Worm (Caenorhabditis elegans) whole organism, L3 larva: ENCODE measurements around the gene Y49E10.10.

Experiments used
- ama-1 ChIP-seq: fragments of 150-350 bp; optimal IDR thresholded peaks from 2 replicates; lab custom pipeline; 2018
- ceh-82 ChIP-seq: fragments of 150-350 bp; optimal IDR thresholded peaks from 2 replicates; lab custom pipeline; 2014; ENCODE audit warnings: missing biosample characterization, missing genetic modification characterization
- elt-3 ChIP-seq, 3 experiments: fragments of 150-350 bp in 1 of 3; sonication (generic microtip) in 2 of 3; optimal IDR thresholded peaks; 2 replicates in 2 of 3; 4 replicates in 1 of 3; lab custom pipeline; 2014 to 2017; ENCODE audit warnings: missing biosample characterization in 3 of 3, missing genetic modification characterization in 3 of 3
- fkh-10 ChIP-seq: sonication (generic microtip); optimal IDR thresholded peaks from 2 replicates; lab custom pipeline; 2017; ENCODE audit warnings: missing biosample characterization, missing genetic modification reagents, missing genetic modification characterization
- nhr-23 ChIP-seq: fragments of 150-350 bp; optimal IDR thresholded peaks from 2 replicates; lab custom pipeline; 2014; ENCODE audit warnings: missing biosample characterization, missing genetic modification reagents, missing genetic modification characterization
- pha-4 ChIP-seq: fragments of 150-350 bp; optimal IDR thresholded peaks from 2 replicates; lab custom pipeline; 2014; ENCODE audit warnings: missing biosample characterization, missing genetic modification reagents, missing genetic modification characterization
- sea-2 ChIP-seq: fragments of 150-350 bp; sonication (generic microtip); optimal IDR thresholded peaks from 4 replicates; lab custom pipeline; 2014; ENCODE audit warnings: missing biosample characterization, missing genetic modification reagents, missing genetic modification characterization
- zag-1 ChIP-seq: fragments of 150-350 bp; optimal IDR thresholded peaks from 2 replicates; lab custom pipeline; 2014; ENCODE audit warnings: missing biosample characterization, missing genetic modification characterization
- ztf-11 ChIP-seq: fragments of 150-350 bp; optimal IDR thresholded peaks from 2 replicates; lab custom pipeline; 2014; ENCODE audit warnings: missing biosample characterization, missing genetic modification characterization

- no peak for TF ChIP-seq sea-2 (GFP tag; lab: Kevin White, UChicago)
- TF ChIP-seq ceh-82 (tag; lab: Kevin White, UChicago): no peak
- no peak for TF ChIP-seq pha-4
- no peak for TF ChIP-seq zag-1 (tag; lab: Kevin White, UChicago)
- TF ChIP-seq ztf-11 (tag; lab: Kevin White, UChicago): no peak
- no peak for TF ChIP-seq nhr-23 (tag; lab: Kevin White, UChicago)
- no peak for TF ChIP-seq elt-3 (tag; optimal IDR thresholded peaks at IDR 0.05; lab: Kevin White, UChicago)
- TF ChIP-seq ama-1 (lab: Kevin White, UChicago): no peak
- no peak for TF ChIP-seq fkh-10
These were observed 4.4 kb downstream of the Y49E10.10 start for ce11 chrIII:12399709-12400108.
